Fruit fly (Drosophila melanogaster) whole organism: ENCODE data around the gene Tsp2A.

Experiments used
- CG8478 ChIP-seq: fragments of >200 bp; optimal IDR thresholded peaks from 2 replicates; lab custom pipeline; 2018; ENCODE audit warnings: inconsistent platforms
- Dll ChIP-seq: fragments of >200 bp; optimal IDR thresholded peaks from 2 replicates; lab custom pipeline; 2017
- EcR ChIP-seq, 2 experiments: fragments of >200 bp; optimal IDR thresholded peaks; 2 replicates each; lab custom pipeline; 2017; ENCODE audit warnings: missing biosample characterization in 2 of 2, missing genetic modification characterization in 2 of 2, missing genetic modification reagents in 2 of 2
- psq ChIP-seq: fragments of >200 bp; optimal IDR thresholded peaks from 2 replicates; lab custom pipeline; 2017

- TF ChIP-seq Dll (lab: Kevin White, UChicago) (no peak), psq (lab: Kevin White, UChicago) (no peak), EcR (GFP tag; optimal IDR thresholded peaks at IDR 0.05; lab: Kevin White, UChicago) (no peak), CG8478 (lab: Kevin White, UChicago) (no peak)
Observed at dm6 chrX:1379692-1380349, 33.5 kb downstream of the Tsp2A start.
